Fruit fly (Drosophila melanogaster) whole organism, embryonic: ENCODE measurements around the gene Hecw.

Experiments
- Atf6 ChIP-seq: fragments of 200-800 bp; sonication (Bioruptor generic); IDR thresholded peaks from 2 replicates; pipeline ENCODE4 v1.3.6; 2022; ENCODE audit warnings: missing biosample characterization, missing genetic modification characterization
- Bteb2 ChIP-seq: fragments of 200-800 bp; sonication (Bioruptor generic); optimal IDR thresholded peaks from 2 replicates; lab custom pipeline; 2016; ENCODE audit warnings: missing biosample characterization, missing genetic modification characterization
- CG10543 ChIP-seq: fragments of 200-800 bp; sonication (Bioruptor generic); optimal IDR thresholded peaks from 3 replicates; lab custom pipeline; 2017; ENCODE audit warnings: missing biosample characterization, mild to moderate bottlenecking, missing genetic modification characterization, moderate library complexity
- CG13775 ChIP-seq: fragments of 200-800 bp; sonication (Bioruptor generic); optimal IDR thresholded peaks from 3 replicates; lab custom pipeline; 2017; ENCODE audit warnings: missing biosample characterization, mild to moderate bottlenecking, missing genetic modification characterization
- CG14441 ChIP-seq: fragments of 200-800 bp; sonication (Bioruptor generic); IDR thresholded peaks from 2 replicates; pipeline ENCODE4 v1.3.6; 2022; ENCODE audit warnings: missing biosample characterization, missing genetic modification characterization
- CG16813 ChIP-seq: fragments of 200-800 bp; sonication (Bioruptor generic); IDR thresholded peaks from 3 replicates; pipeline ENCODE4 v1.3.6; 2022; ENCODE audit warnings: missing biosample characterization, missing genetic modification characterization; ENCODE audit not compliant: partially characterized antibody
- CG17385 ChIP-seq: fragments of 200-800 bp; sonication (Bioruptor generic); optimal IDR thresholded peaks from 3 replicates; lab custom pipeline; 2018; ENCODE audit warnings: missing biosample characterization, mild to moderate bottlenecking, missing genetic modification characterization
- CG2120 ChIP-seq: fragments of 200-800 bp; sonication (Bioruptor generic); optimal IDR thresholded peaks from 3 replicates; lab custom pipeline; 2016; ENCODE audit warnings: missing biosample characterization, missing genetic modification characterization
- CG32772 ChIP-seq: fragments of 200-800 bp; sonication (Bioruptor generic); IDR thresholded peaks from 2 replicates; pipeline ENCODE4 v1.3.6; 2022; ENCODE audit warnings: missing biosample characterization, missing genetic modification characterization
- CG4360 ChIP-seq: fragments of 200-800 bp; sonication (Bioruptor generic); IDR thresholded peaks from 2 replicates; pipeline ENCODE4 v1.3.6; 2022; ENCODE audit warnings: missing biosample characterization, missing genetic modification characterization
- CG43689 ChIP-seq: fragments of 200-800 bp; sonication (Bioruptor generic); IDR thresholded peaks from 2 replicates; pipeline ENCODE4 v1.3.6; 2022; ENCODE audit warnings: missing biosample characterization, missing genetic modification characterization
- CG6272 ChIP-seq: fragments of 200-800 bp; sonication (Bioruptor generic); IDR thresholded peaks from 2 replicates; pipeline ENCODE4 v1.3.6; 2022; ENCODE audit warnings: missing biosample characterization, missing genetic modification characterization
- CG6689 ChIP-seq: fragments of 200-800 bp; sonication (Bioruptor generic); IDR thresholded peaks from 2 replicates; pipeline ENCODE4 v1.3.6; 2022; ENCODE audit warnings: missing biosample characterization, missing genetic modification characterization
- CG7839 ChIP-seq: fragments of 200-800 bp; sonication (Bioruptor generic); optimal IDR thresholded peaks from 3 replicates; lab custom pipeline; 2018; ENCODE audit warnings: missing biosample characterization, mild to moderate bottlenecking, missing genetic modification characterization, moderate library complexity
- CG8089 ChIP-seq: fragments of 200-800 bp; sonication (Bioruptor generic); optimal IDR thresholded peaks from 3 replicates; lab custom pipeline; 2016; ENCODE audit warnings: missing biosample characterization, missing genetic modification characterization
- CG8478 ChIP-seq: fragments of >200 bp; optimal IDR thresholded peaks from 2 replicates; lab custom pipeline; 2018
- CG9727 ChIP-seq: fragments of 200-800 bp; sonication (Bioruptor generic); optimal IDR thresholded peaks from 3 replicates; lab custom pipeline; 2017; ENCODE audit warnings: missing biosample characterization, mild to moderate bottlenecking, missing genetic modification characterization
- CHES-1-like ChIP-seq: fragments of 200-800 bp; sonication (Bioruptor generic); optimal IDR thresholded peaks from 2 replicates; lab custom pipeline; 2016; ENCODE audit warnings: missing biosample characterization, missing genetic modification characterization
- Chrac-16 ChIP-seq: fragments of 200-800 bp; sonication (Bioruptor generic); optimal IDR thresholded peaks from 3 replicates; lab custom pipeline; 2016; ENCODE audit warnings: missing biosample characterization, missing genetic modification characterization
- D19A ChIP-seq: fragments of 200-800 bp; optimal IDR thresholded peaks from 3 replicates; lab custom pipeline; 2019; ENCODE audit warnings: missing biosample characterization, mild to moderate bottlenecking, missing genetic modification characterization, moderate library complexity
- E2f2 ChIP-seq: fragments of 200-800 bp; sonication (Bioruptor generic); IDR thresholded peaks from 2 replicates; pipeline ENCODE4 v1.3.6; 2022; ENCODE audit warnings: missing biosample characterization, missing genetic modification characterization
- HLH4C ChIP-seq: fragments of 200-800 bp; sonication (Bioruptor generic); IDR thresholded peaks from 3 replicates; pipeline ENCODE4 v1.3.6; 2022; ENCODE audit warnings: missing biosample characterization, missing genetic modification characterization; ENCODE audit not compliant: partially characterized antibody
- Hr3 ChIP-seq: fragments of 200-800 bp; sonication (Bioruptor generic); optimal IDR thresholded peaks from 3 replicates; lab custom pipeline; 2016; ENCODE audit warnings: missing biosample characterization, missing genetic modification characterization
- Kr ChIP-seq: fragments of 200-800 bp; sonication (Bioruptor generic); optimal IDR thresholded peaks from 2 replicates; lab custom pipeline; 2017; ENCODE audit warnings: missing biosample characterization, mild to moderate bottlenecking, missing genetic modification characterization
- Max ChIP-seq: fragments of 200-800 bp; sonication (Bioruptor generic); optimal IDR thresholded peaks from 2 replicates; lab custom pipeline; 2016; ENCODE audit warnings: missing biosample characterization, mild to moderate bottlenecking, missing genetic modification characterization
- Nf-YC ChIP-seq: fragments of 200-800 bp; optimal IDR thresholded peaks from 3 replicates; lab custom pipeline; 2019; ENCODE audit warnings: missing biosample characterization, mild to moderate bottlenecking, missing genetic modification characterization, moderate library complexity
- Ravus ChIP-seq: fragments of 200-800 bp; sonication (Bioruptor generic); IDR thresholded peaks from 2 replicates; pipeline ENCODE4 v1.3.6; 2022; ENCODE audit warnings: missing biosample characterization, missing genetic modification characterization
- TFAM ChIP-seq: fragments of 200-800 bp; sonication (Bioruptor generic); optimal IDR thresholded peaks from 2 replicates; lab custom pipeline; 2017; ENCODE audit warnings: missing biosample characterization, missing genetic modification characterization, inconsistent platforms
- ab ChIP-seq: fragments of 200-800 bp; sonication (Bioruptor generic); optimal IDR thresholded peaks from 2 replicates; lab custom pipeline; 2016; ENCODE audit warnings: missing biosample characterization, missing genetic modification characterization
- ap ChIP-seq: fragments of 200-800 bp; sonication (Bioruptor generic); IDR thresholded peaks from 2 replicates; pipeline ENCODE4 v1.3.6; 2022; ENCODE audit warnings: missing biosample characterization, missing genetic modification characterization
- btn ChIP-seq: fragments of 200-800 bp; sonication (Bioruptor generic); optimal IDR thresholded peaks from 2 replicates; lab custom pipeline; 2016; ENCODE audit warnings: missing biosample characterization, missing genetic modification characterization
- croc ChIP-seq: fragments of 200-800 bp; sonication (Bioruptor generic); conservative IDR thresholded peaks from 3 replicates; pipeline ENCODE4 v1.3.6; 2022; ENCODE audit warnings: missing biosample characterization, missing genetic modification characterization
- disco-r ChIP-seq: fragments of 200-800 bp; sonication (Bioruptor generic); optimal IDR thresholded peaks from 2 replicates; lab custom pipeline; 2016; ENCODE audit warnings: missing biosample characterization, missing genetic modification characterization
- exex ChIP-seq: fragments of 200-800 bp; sonication (Bioruptor generic); optimal IDR thresholded peaks from 4 replicates; lab custom pipeline; 2018; ENCODE audit warnings: missing biosample characterization, mild to moderate bottlenecking, missing genetic modification characterization, moderate library complexity
- ftz-f1 ChIP-seq: fragments of 200-800 bp; sonication (Bioruptor generic); optimal IDR thresholded peaks from 2 replicates; lab custom pipeline; 2016; ENCODE audit warnings: missing biosample characterization, missing genetic modification characterization
- insv ChIP-seq, 2 experiments: fragments of 200-800 bp; sonication (Bioruptor generic); optimal IDR thresholded peaks; 3 replicates each; lab custom pipeline; 2016 to 2018; ENCODE audit warnings: missing biosample characterization in 2 of 2, missing genetic modification characterization in 2 of 2
- jigr1 ChIP-seq: fragments of 200-800 bp; sonication (Bioruptor generic); IDR thresholded peaks from 3 replicates; pipeline ENCODE4 v1.3.6; 2022; ENCODE audit warnings: missing biosample characterization, missing genetic modification characterization
- jumu ChIP-seq: fragments of 200-800 bp; sonication (Bioruptor generic); optimal IDR thresholded peaks from 3 replicates; lab custom pipeline; 2016; ENCODE audit warnings: missing biosample characterization, missing genetic modification characterization
- maf-S ChIP-seq: fragments of 200-800 bp; sonication (Bioruptor generic); optimal IDR thresholded peaks from 2 replicates; lab custom pipeline; 2016; ENCODE audit warnings: missing biosample characterization, missing genetic modification characterization
- nom ChIP-seq: fragments of 200-800 bp; sonication (Bioruptor generic); optimal IDR thresholded peaks from 2 replicates; lab custom pipeline; 2017; ENCODE audit warnings: missing biosample characterization, missing genetic modification characterization, mild to moderate bottlenecking, moderate library complexity, missing genetic modification reagents
- oc ChIP-seq: fragments of 200-800 bp; sonication (Bioruptor generic); optimal IDR thresholded peaks from 2 replicates; lab custom pipeline; 2018; ENCODE audit warnings: missing biosample characterization, mild to moderate bottlenecking, missing genetic modification characterization, moderate library complexity
- org-1 ChIP-seq: fragments of 200-800 bp; sonication (Bioruptor generic); optimal IDR thresholded peaks from 2 replicates; lab custom pipeline; 2017; ENCODE audit warnings: missing biosample characterization, missing genetic modification characterization
- pan ChIP-seq, 4 experiments: fragments of >200 bp in 3 of 4; fragments of 200-800 bp in 1 of 4; sonication (Bioruptor generic) in 1 of 4; optimal IDR thresholded peaks in 3 of 4; IDR thresholded peaks in 1 of 4; 2 replicates each; pipeline versions ENCODE4 v1.3.6 to Lab custom; 2017 to 2022; ENCODE audit warnings: missing biosample characterization in 2 of 4, missing genetic modification characterization in 2 of 4, mixed read lengths in 1 of 4
- pb ChIP-seq: fragments of 200-800 bp; sonication (Bioruptor generic); optimal IDR thresholded peaks from 3 replicates; lab custom pipeline; 2016; ENCODE audit warnings: missing biosample characterization, missing genetic modification characterization
- rib ChIP-seq: fragments of 200-800 bp; sonication (Bioruptor generic); IDR thresholded peaks from 2 replicates; pipeline ENCODE4 v1.3.6; 2022; ENCODE audit warnings: missing biosample characterization, missing genetic modification characterization
- ro ChIP-seq: fragments of 200-800 bp; sonication (Bioruptor generic); IDR thresholded peaks from 2 replicates; pipeline ENCODE4 v1.3.6; 2022; ENCODE audit warnings: missing biosample characterization, missing genetic modification characterization
- row ChIP-seq: fragments of 200-800 bp; sonication (Bioruptor generic); IDR thresholded peaks from 3 replicates; pipeline ENCODE4 v1.3.6; 2022; ENCODE audit warnings: missing biosample characterization, missing genetic modification characterization
- schlank ChIP-seq: fragments of 200-800 bp; sonication (Bioruptor generic); optimal IDR thresholded peaks from 2 replicates; lab custom pipeline; 2018; ENCODE audit warnings: missing biosample characterization, mild to moderate bottlenecking, missing genetic modification characterization
- tx ChIP-seq: fragments of 200-800 bp; sonication (Bioruptor generic); optimal IDR thresholded peaks from 2 replicates; lab custom pipeline; 2016; ENCODE audit warnings: missing biosample characterization, missing genetic modification characterization
- wor ChIP-seq: fragments of 200-800 bp; sonication (Bioruptor generic); IDR thresholded peaks from 2 replicates; pipeline ENCODE4 v1.3.6; 2022; ENCODE audit warnings: missing biosample characterization, missing genetic modification characterization

The Hecw gene

DNA sequence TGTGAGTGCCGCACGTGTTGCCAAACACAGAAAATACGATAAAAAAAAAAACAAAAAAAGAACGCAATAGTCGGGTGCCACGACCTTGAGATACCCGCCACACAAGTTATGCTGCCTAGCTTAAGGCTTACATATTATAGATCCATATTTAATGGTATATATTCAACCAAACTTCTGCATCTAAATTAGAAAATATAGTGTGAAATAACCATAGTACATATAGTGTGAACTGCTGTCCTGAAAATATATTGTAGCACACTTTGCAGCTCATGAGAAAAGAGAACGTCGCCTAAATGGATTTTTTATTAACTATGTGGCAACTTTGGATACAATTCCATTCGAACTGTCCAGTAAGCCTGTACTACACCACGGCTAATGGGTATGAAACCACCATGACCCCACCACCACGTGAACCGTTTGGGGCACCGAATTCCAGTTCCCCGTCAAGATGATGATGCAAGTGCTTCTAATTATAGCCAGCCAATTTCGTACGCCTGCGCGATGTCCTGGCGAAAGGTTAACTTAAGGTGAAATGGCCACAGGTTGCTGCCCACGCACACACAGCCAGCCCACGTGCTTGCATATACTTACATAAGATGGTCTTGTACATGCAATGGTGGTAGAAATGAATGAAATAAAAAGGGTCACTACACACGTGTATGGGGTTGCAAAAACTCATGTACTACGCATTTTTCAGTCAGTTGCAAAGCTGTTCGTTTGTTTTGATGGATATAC, 8.5 kb upstream of the Hecw start (continued):
- TF ChIP-seq pan (optimal IDR thresholded peaks at IDR 0.05; lab: Kevin White, UChicago) (no peak), pan (GFP tag; optimal IDR thresholded peaks at IDR 0.05 in 1 of 2, IDR thresholded peaks at IDR 0.05 in 1 of 2) (peak in 1 of 2 experiments; percentile 68), jigr1 (GFP tag; lab: Robert Waterston, UW) (peak; percentile 41; the same call in 1 of the 3 replicates), pb (GFP tag; lab: Kevin White, UChicago) (peak; percentile 43), tx (peak; percentile 44), ap (peak; percentile 37; the same call in 1 of the 2 replicates), btn (GFP tag; lab: Kevin White, UChicago) (no peak), org-1 (GFP tag; lab: Kevin White, UChicago) (peak; percentile 78), CG17385 (peak; percentile 74), CG14441 (GFP tag; lab: Robert Waterston, UW) (peak; percentile 70), CG2120 (GFP tag; lab: Kevin White, UChicago) (peak; percentile 90), CG43689 (GFP tag; lab: Robert Waterston, UW) (0 out of 2 replicates have a peak, but pooled peaks have one; percentile 17), CG7839 (tag; lab: Kevin White, UChicago) (peak; percentile 87), wor (GFP tag; lab: Robert Waterston, UW) (peak; percentile 59), CG32772 (GFP tag; lab: Robert Waterston, UW) (peak; percentile 83), CG6272 (peak; percentile 52), Bteb2 (GFP tag; lab: Kevin White, UChicago) (peak; percentile 71), ro (no peak), exex (tag; lab: Kevin White, UChicago) (no peak), row (GFP tag; lab: Robert Waterston, UW) (peak; percentile 80), CG6689 (GFP tag; lab: Robert Waterston, UW) (peak; percentile 73), rib (GFP tag; lab: Robert Waterston, UW) (no peak; the same call in 1 of the 2 replicates), CG8089 (GFP tag; lab: Kevin White, UChicago) (peak; percentile 66), Hr3 (GFP tag; lab: Kevin White, UChicago) (peak; percentile 67), Ravus (no peak), CHES-1-like (peak; percentile 71), CG13775 (GFP tag; lab: Kevin White, UChicago) (peak; percentile 76), TFAM (GFP tag; lab: Kevin White, UChicago) (no peak), maf-S (GFP tag; lab: Kevin White, UChicago) (peak; percentile 40), Kr (GFP tag; lab: Kevin White, UChicago) (no peak), D19A (tag; lab: Kevin White, UChicago) (peak; percentile 77), croc (GFP tag; lab: Robert Waterston, UW) (peak; percentile 50; the same call in 2 of the 3 replicates), ftz-f1 (GFP tag; lab: Kevin White, UChicago) (peak; percentile 95), E2f2 (GFP tag; lab: Robert Waterston, UW) (peak; percentile 44; the same call in 1 of the 2 replicates), CG8478 (lab: Kevin White, UChicago) (no peak), Max (GFP tag; lab: Kevin White, UChicago) (peak; percentile 81), Atf6 (GFP tag; lab: Robert Waterston, UW) (peak; percentile 78), oc (tag; lab: Kevin White, UChicago) (peak; percentile 11), ab (GFP tag; lab: Kevin White, UChicago) (no peak), CG10543 (peak; percentile 65), jumu (GFP tag; lab: Kevin White, UChicago) (peak; percentile 71), CG4360 (GFP tag; lab: Robert Waterston, UW) (no peak), Nf-YC (tag; lab: Kevin White, UChicago) (peak; percentile 51), insv (GFP tag; optimal IDR thresholded peaks at IDR 0.05; lab: Kevin White, UChicago) (peak in 1 of 2 experiments; percentile 41), Chrac-16 (peak; percentile 65), CG9727 (GFP tag; lab: Kevin White, UChicago) (peak; percentile 83), HLH4C (GFP tag; lab: Robert Waterston, UW) (no peak), disco-r (peak; percentile 48), schlank (peak; percentile 12), nom (peak; percentile 47), CG16813 (no peak)
